Fruit fly (Drosophila melanogaster): ENCODE data around the gene Tre1.

dm6 chrX:5699824-5700498 lies 20.2 kb upstream of the Tre1 start:
- TF ChIP-seq Myc (optimal IDR thresholded peaks at IDR 0.05) (no peak), psq (optimal IDR thresholded peaks at IDR 0.05) (no peak), insv (optimal IDR thresholded peaks at IDR 0.05) (no peak)

Measured in Kc167 (cell line).